Worm (Caenorhabditis elegans): ENCODE measurements around the gene srh-248.

DNA sequence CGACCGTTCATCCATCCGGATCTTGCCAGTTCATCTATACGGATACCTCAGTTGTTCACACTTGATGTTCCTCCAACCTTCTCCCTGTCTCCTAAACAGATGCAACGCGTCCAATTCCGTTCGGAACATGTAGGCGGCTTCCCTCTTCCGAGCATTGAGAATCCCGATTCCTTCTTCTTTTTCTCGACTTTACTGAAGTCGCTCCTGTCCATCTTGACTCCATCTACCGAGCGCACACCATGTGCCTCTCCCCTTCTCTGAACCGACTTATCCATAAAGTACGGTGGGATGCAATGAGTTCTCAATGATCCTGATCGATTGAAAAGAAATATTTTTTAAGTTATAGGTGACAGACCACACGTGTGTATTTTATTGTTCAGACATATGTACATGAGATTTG is 36.8 kb upstream of the srh-248 start:
- no peak for TF ChIP-seq W03F9.2 (tag; optimal IDR thresholded peaks at IDR 0.05)
- no peak for TF ChIP-seq him-1 (tag; optimal IDR thresholded peaks at IDR 0.05)
- no peak for TF ChIP-seq dao-5 (tag; optimal IDR thresholded peaks at IDR 0.05)
